Worm (Caenorhabditis elegans): ENCODE measurements around the gene C26B9.1.

- TF ChIP-seq nhr-23 (tag; optimal IDR thresholded peaks at IDR 0.05) (no peak), unc-62 (GFP tag; optimal IDR thresholded peaks at IDR 0.05) (no peak), nhr-10 (tag; optimal IDR thresholded peaks at IDR 0.05) (no peak), lin-39 (tag; optimal IDR thresholded peaks at IDR 0.05) (no peak)
Observed at ce11 chrX:5377307-5377706, 32.9 kb downstream of the C26B9.1 start, which contains the start of gene sek-5.

Measured in whole organism, L2 larva.